Fruit fly (Drosophila melanogaster) whole organism, embryonic: ENCODE measurements around the gene dsf.

Experiments
- CG12744 ChIP-seq: fragments of 200-800 bp; sonication (Bioruptor generic); optimal IDR thresholded peaks from 2 replicates; lab custom pipeline; 2016; ENCODE audit warnings: missing biosample characterization, missing genetic modification characterization
- CG13287 ChIP-seq: fragments of 200-800 bp; sonication (Bioruptor generic); IDR thresholded peaks from 2 replicates; pipeline ENCODE4 v1.3.6; 2022; ENCODE audit warnings: missing biosample characterization, missing genetic modification characterization; ENCODE audit not compliant: partially characterized antibody
- CG14050 ChIP-seq: fragments of 200-800 bp; sonication (Bioruptor generic); IDR thresholded peaks from 3 replicates; pipeline ENCODE4 v1.3.6; 2022; ENCODE audit warnings: missing biosample characterization, missing genetic modification characterization
- CG1647 ChIP-seq: fragments of 200-800 bp; sonication (Bioruptor generic); optimal IDR thresholded peaks from 3 replicates; lab custom pipeline; 2016; ENCODE audit warnings: missing biosample characterization, missing genetic modification characterization
- CG17829 ChIP-seq: fragments of 200-800 bp; optimal IDR thresholded peaks from 2 replicates; lab custom pipeline; 2019; ENCODE audit warnings: missing biosample characterization, mild to moderate bottlenecking, missing genetic modification characterization, moderate library complexity
- CG18476 ChIP-seq: fragments of 200-800 bp; sonication (Bioruptor generic); optimal IDR thresholded peaks from 2 replicates; lab custom pipeline; 2016; ENCODE audit warnings: missing biosample characterization, mild to moderate bottlenecking, missing genetic modification characterization
- CG18599 ChIP-seq: fragments of 200-800 bp; sonication (Bioruptor generic); optimal IDR thresholded peaks from 3 replicates; lab custom pipeline; 2017; ENCODE audit warnings: missing biosample characterization, missing genetic modification characterization, mild to moderate bottlenecking, moderate library complexity, missing genetic modification reagents
- CG2116 ChIP-seq: fragments of 200-800 bp; sonication (Bioruptor generic); optimal IDR thresholded peaks from 3 replicates; lab custom pipeline; 2018; ENCODE audit warnings: missing biosample characterization, mild to moderate bottlenecking, missing genetic modification characterization
- CG2889 ChIP-seq: fragments of 200-800 bp; sonication (Bioruptor generic); IDR thresholded peaks from 3 replicates; pipeline ENCODE4 v1.3.6; 2022; ENCODE audit warnings: missing biosample characterization, missing genetic modification characterization
- CG31365 ChIP-seq: fragments of 200-800 bp; sonication (Bioruptor generic); optimal IDR thresholded peaks from 2 replicates; lab custom pipeline; 2018; ENCODE audit warnings: missing biosample characterization, mild to moderate bottlenecking, missing genetic modification characterization
- CG3726 ChIP-seq: fragments of 200-800 bp; sonication (Bioruptor generic); IDR thresholded peaks from 3 replicates; pipeline ENCODE4, ENCODE4 v1.3.6; 2022; ENCODE audit warnings: missing biosample characterization, missing genetic modification characterization
- CG3995 ChIP-seq: fragments of 200-800 bp; sonication (Bioruptor generic); optimal IDR thresholded peaks from 3 replicates; lab custom pipeline; 2016; ENCODE audit warnings: missing biosample characterization, missing genetic modification characterization
- CG4328 ChIP-seq: fragments of 200-800 bp; sonication (Bioruptor generic); optimal IDR thresholded peaks from 3 replicates; lab custom pipeline; 2017; ENCODE audit warnings: missing biosample characterization, missing genetic modification reagents, missing genetic modification characterization
- CG4360 ChIP-seq: fragments of 200-800 bp; sonication (Bioruptor generic); IDR thresholded peaks from 2 replicates; pipeline ENCODE4 v1.3.6; 2022; ENCODE audit warnings: missing biosample characterization, missing genetic modification characterization
- CG4820 ChIP-seq: fragments of 200-800 bp; sonication (Bioruptor generic); optimal IDR thresholded peaks from 3 replicates; lab custom pipeline; 2016; ENCODE audit warnings: missing biosample characterization, missing genetic modification characterization
- CG7786 ChIP-seq: fragments of 200-800 bp; sonication (Bioruptor generic); optimal IDR thresholded peaks from 2 replicates; lab custom pipeline; 2016; ENCODE audit warnings: missing biosample characterization, missing genetic modification characterization
- CrebB ChIP-seq: fragments of 200-800 bp; sonication (Bioruptor generic); optimal IDR thresholded peaks from 3 replicates; lab custom pipeline; 2018; ENCODE audit warnings: missing biosample characterization, mild to moderate bottlenecking, missing genetic modification characterization
- Gug ChIP-seq: fragments of 200-800 bp; sonication (Bioruptor generic); IDR thresholded peaks from 4 replicates; pipeline ENCODE4 v1.3.6; 2022; ENCODE audit warnings: missing biosample characterization, missing genetic modification characterization
- HLHmδ ChIP-seq: fragments of 200-800 bp; sonication (Bioruptor generic); optimal IDR thresholded peaks from 2 replicates; lab custom pipeline; 2018; ENCODE audit warnings: missing biosample characterization, mild to moderate bottlenecking, missing genetic modification characterization, moderate library complexity
- NK7.1 ChIP-seq: fragments of 200-800 bp; sonication (Bioruptor generic); optimal IDR thresholded peaks from 3 replicates; lab custom pipeline; 2016; ENCODE audit warnings: missing biosample characterization, missing genetic modification characterization
- Ptx1 ChIP-seq: fragments of 200-800 bp; sonication (Bioruptor generic); IDR thresholded peaks from 2 replicates; pipeline ENCODE4 v1.3.6; 2022; ENCODE audit warnings: missing biosample characterization, missing genetic modification characterization
- Six4 ChIP-seq: fragments of 200-800 bp; sonication (Bioruptor generic); optimal IDR thresholded peaks from 2 replicates; lab custom pipeline; 2016; ENCODE audit warnings: missing biosample characterization, missing genetic modification characterization
- Sry-β ChIP-seq: fragments of 200-800 bp; sonication (Bioruptor generic); optimal IDR thresholded peaks from 2 replicates; lab custom pipeline; 2018; ENCODE audit warnings: missing biosample characterization, mild to moderate bottlenecking, missing genetic modification characterization, moderate library complexity
- Sry-δ ChIP-seq: fragments of 200-800 bp; sonication (Bioruptor generic); optimal IDR thresholded peaks from 2 replicates; lab custom pipeline; 2016; ENCODE audit warnings: missing biosample characterization, missing genetic modification characterization
- Stat92E ChIP-seq, 3 experiments: fragments of >200 bp in 2 of 3; fragments of 200-800 bp in 1 of 3; sonication (Bioruptor generic) in 1 of 3; optimal IDR thresholded peaks; 2 replicates each; lab custom pipeline; 2017 to 2019; ENCODE audit warnings: missing biosample characterization in 3 of 3, missing genetic modification characterization in 3 of 3, mild to moderate bottlenecking in 1 of 3, moderate library complexity in 1 of 3
- Trl ChIP-seq, 3 experiments: fragments of >200 bp in 2 of 3; fragments of 200-800 bp in 1 of 3; sonication (Bioruptor generic) in 1 of 3; optimal IDR thresholded peaks; 2 replicates in 1 of 3; 3 replicates in 2 of 3; lab custom pipeline; 2016 to 2017; ENCODE audit warnings: missing biosample characterization in 1 of 3, missing genetic modification characterization in 1 of 3
- amos ChIP-seq: fragments of 200-800 bp; sonication (Bioruptor generic); IDR thresholded peaks from 2 replicates; pipeline ENCODE4 v1.3.6; 2022; ENCODE audit warnings: missing biosample characterization, missing genetic modification characterization; ENCODE audit not compliant: partially characterized antibody
- bigmax ChIP-seq: fragments of 200-800 bp; sonication (Bioruptor generic); optimal IDR thresholded peaks from 2 replicates; lab custom pipeline; 2018; ENCODE audit warnings: missing biosample characterization, mild to moderate bottlenecking, missing genetic modification characterization
- cato ChIP-seq: fragments of 200-800 bp; sonication (Bioruptor generic); optimal IDR thresholded peaks from 2 replicates; lab custom pipeline; 2016; ENCODE audit warnings: missing biosample characterization, missing genetic modification characterization, borderline replicate concordance
- caup ChIP-seq: fragments of 200-800 bp; sonication (Bioruptor generic); optimal IDR thresholded peaks from 3 replicates; lab custom pipeline; 2017; ENCODE audit warnings: missing biosample characterization, mild to moderate bottlenecking, missing genetic modification characterization, moderate library complexity; ENCODE audit not compliant: severe bottlenecking
- chm ChIP-seq: fragments of 200-800 bp; sonication (Bioruptor generic); IDR thresholded peaks from 2 replicates; pipeline ENCODE4 v1.3.6; 2022; ENCODE audit warnings: missing biosample characterization, missing genetic modification characterization
- chn ChIP-seq: fragments of 200-800 bp; sonication (Bioruptor generic); optimal IDR thresholded peaks from 2 replicates; lab custom pipeline; 2016; ENCODE audit warnings: missing biosample characterization, missing genetic modification characterization
- dmrt11E ChIP-seq: fragments of 200-800 bp; sonication (Bioruptor generic); optimal IDR thresholded peaks from 3 replicates; lab custom pipeline; 2018; ENCODE audit warnings: missing biosample characterization, mild to moderate bottlenecking, missing genetic modification characterization, moderate library complexity
- fd96Cb ChIP-seq: fragments of 200-800 bp; sonication (Bioruptor generic); optimal IDR thresholded peaks from 2 replicates; lab custom pipeline; 2018; ENCODE audit warnings: missing biosample characterization, mild to moderate bottlenecking, missing genetic modification characterization, moderate library complexity
- gem ChIP-seq: fragments of 200-800 bp; sonication (Bioruptor generic); optimal IDR thresholded peaks from 2 replicates; lab custom pipeline; 2019; ENCODE audit warnings: missing biosample characterization, mild to moderate bottlenecking, missing genetic modification characterization, moderate library complexity
- grau ChIP-seq: fragments of 200-800 bp; optimal IDR thresholded peaks from 3 replicates; lab custom pipeline; 2019; ENCODE audit warnings: missing biosample characterization, mild to moderate bottlenecking, missing genetic modification characterization, moderate library complexity
- ham ChIP-seq: fragments of 200-800 bp; sonication (Bioruptor generic); IDR thresholded peaks from 2 replicates; pipeline ENCODE4 v1.3.6; 2022; ENCODE audit warnings: missing biosample characterization, missing genetic modification characterization
- jumu ChIP-seq: fragments of 200-800 bp; sonication (Bioruptor generic); optimal IDR thresholded peaks from 3 replicates; lab custom pipeline; 2016; ENCODE audit warnings: missing biosample characterization, missing genetic modification characterization
- nerfin-1 ChIP-seq: fragments of 200-800 bp; sonication (Bioruptor generic); optimal IDR thresholded peaks from 3 replicates; lab custom pipeline; 2019; ENCODE audit warnings: missing biosample characterization, mild to moderate bottlenecking, missing genetic modification characterization, moderate library complexity
- pita ChIP-seq: fragments of 200-800 bp; sonication (Bioruptor generic); optimal IDR thresholded peaks from 2 replicates; lab custom pipeline; 2017; ENCODE audit warnings: missing biosample characterization, mild to moderate bottlenecking, missing genetic modification characterization
- schlank ChIP-seq: fragments of 200-800 bp; sonication (Bioruptor generic); optimal IDR thresholded peaks from 2 replicates; lab custom pipeline; 2018; ENCODE audit warnings: missing biosample characterization, mild to moderate bottlenecking, missing genetic modification characterization
- sim ChIP-seq: fragments of 200-800 bp; sonication (Bioruptor generic); IDR thresholded peaks from 2 replicates; pipeline ENCODE4 v1.3.6; 2022; ENCODE audit warnings: missing biosample characterization, missing genetic modification characterization
- tin ChIP-seq: fragments of 200-800 bp; sonication (Bioruptor generic); optimal IDR thresholded peaks from 3 replicates; lab custom pipeline; 2016; ENCODE audit warnings: missing biosample characterization, missing genetic modification characterization
- unpg ChIP-seq: fragments of 200-800 bp; sonication (Bioruptor generic); optimal IDR thresholded peaks from 3 replicates; lab custom pipeline; 2018; ENCODE audit warnings: missing biosample characterization, mild to moderate bottlenecking, missing genetic modification characterization, moderate library complexity
- wdn ChIP-seq: fragments of 200-800 bp; sonication (Bioruptor generic); IDR thresholded peaks from 2 replicates; pipeline ENCODE4 v1.3.6; 2022; ENCODE audit warnings: missing biosample characterization, missing genetic modification characterization
- wek ChIP-seq: fragments of 200-800 bp; sonication (Bioruptor generic); optimal IDR thresholded peaks from 3 replicates; lab custom pipeline; 2018; ENCODE audit warnings: missing biosample characterization, mild to moderate bottlenecking, missing genetic modification characterization, moderate library complexity

Gene dsf

DNA sequence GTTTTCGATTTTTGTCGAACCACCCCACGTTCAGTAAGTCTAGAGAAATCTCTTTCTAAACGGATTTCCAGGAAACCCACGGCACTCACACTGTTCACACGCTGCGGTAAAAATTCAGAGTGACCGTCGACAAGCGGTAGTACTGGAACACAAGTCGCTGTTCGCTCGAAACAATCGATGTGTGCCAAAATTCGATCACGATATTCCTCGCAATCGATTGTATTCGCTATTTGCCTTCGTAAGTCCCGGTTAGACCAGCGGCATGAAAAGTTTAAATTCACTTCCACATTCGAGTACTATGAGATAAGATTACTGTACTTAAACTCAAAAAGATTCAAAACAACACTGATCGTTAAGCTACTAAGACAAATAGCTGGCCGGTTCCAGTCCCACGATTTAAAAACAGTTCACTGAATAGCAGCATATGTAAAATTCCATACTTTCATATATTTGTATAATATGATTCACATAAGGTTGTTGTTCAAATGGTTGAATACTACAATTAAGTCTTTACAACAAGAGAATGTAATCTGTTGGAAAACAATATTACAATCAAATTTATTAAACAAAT lies 55.2 kb downstream of the dsf start, which contains the start of gene chic (continued):
- TF ChIP-seq CrebB (tag; lab: Kevin White, UChicago) = peak; percentile 52
- TF ChIP-seq CG17829 = peak; percentile 21
- peak; percentile 90 for TF ChIP-seq CG3995 (GFP tag; lab: Kevin White, UChicago)
- TF ChIP-seq CG14050 (GFP tag; lab: Robert Waterston, UW) = no peak
- peak; percentile 16 for TF ChIP-seq CG18599 (GFP tag; lab: Kevin White, UChicago)
- no peak for TF ChIP-seq bigmax (GFP tag; lab: Kevin White, UChicago)
- no peak for TF ChIP-seq Trl (optimal IDR thresholded peaks at IDR 0.05; lab: Kevin White, UChicago)
- peak; percentile 31 for TF ChIP-seq Trl (GFP tag; optimal IDR thresholded peaks at IDR 0.05; lab: Kevin White, UChicago)
- TF ChIP-seq CG18476 (GFP tag; lab: Kevin White, UChicago) = peak; percentile 11
- no peak for TF ChIP-seq grau (tag; lab: Kevin White, UChicago)
- TF ChIP-seq Sry-β (GFP tag; lab: Kevin White, UChicago) = no peak
- TF ChIP-seq Gug (GFP tag; lab: Robert Waterston, UW) = peak; percentile 18; the same call in 1 of the 4 replicates
- peak; percentile 67 for TF ChIP-seq HLHmδ (GFP tag; lab: Kevin White, UChicago)
- no peak for TF ChIP-seq CG31365 (tag; lab: Kevin White, UChicago)
- TF ChIP-seq CG4360 (GFP tag; lab: Robert Waterston, UW) = no peak
- TF ChIP-seq pita (GFP tag; lab: Kevin White, UChicago) = no peak
- TF ChIP-seq CG1647 = peak; percentile 38
- peak; percentile 20 for TF ChIP-seq Sry-δ
- peak; percentile 5 for TF ChIP-seq CG4820 (GFP tag; lab: Kevin White, UChicago)
- no peak for TF ChIP-seq Ptx1 (GFP tag; lab: Robert Waterston, UW)
- TF ChIP-seq CG2116 (GFP tag; lab: Kevin White, UChicago) = peak; percentile 16
- peak in 1 of 3 experiments; percentile 93 for TF ChIP-seq Stat92E (GFP tag; optimal IDR thresholded peaks at IDR 0.05; lab: Kevin White, UChicago)
- no peak for TF ChIP-seq nerfin-1 (tag; lab: Kevin White, UChicago)
- no peak for TF ChIP-seq CG3726 (GFP tag; lab: Robert Waterston, UW)
- peak; percentile 34 for TF ChIP-seq CG7786 (GFP tag; lab: Kevin White, UChicago)

DNA sequence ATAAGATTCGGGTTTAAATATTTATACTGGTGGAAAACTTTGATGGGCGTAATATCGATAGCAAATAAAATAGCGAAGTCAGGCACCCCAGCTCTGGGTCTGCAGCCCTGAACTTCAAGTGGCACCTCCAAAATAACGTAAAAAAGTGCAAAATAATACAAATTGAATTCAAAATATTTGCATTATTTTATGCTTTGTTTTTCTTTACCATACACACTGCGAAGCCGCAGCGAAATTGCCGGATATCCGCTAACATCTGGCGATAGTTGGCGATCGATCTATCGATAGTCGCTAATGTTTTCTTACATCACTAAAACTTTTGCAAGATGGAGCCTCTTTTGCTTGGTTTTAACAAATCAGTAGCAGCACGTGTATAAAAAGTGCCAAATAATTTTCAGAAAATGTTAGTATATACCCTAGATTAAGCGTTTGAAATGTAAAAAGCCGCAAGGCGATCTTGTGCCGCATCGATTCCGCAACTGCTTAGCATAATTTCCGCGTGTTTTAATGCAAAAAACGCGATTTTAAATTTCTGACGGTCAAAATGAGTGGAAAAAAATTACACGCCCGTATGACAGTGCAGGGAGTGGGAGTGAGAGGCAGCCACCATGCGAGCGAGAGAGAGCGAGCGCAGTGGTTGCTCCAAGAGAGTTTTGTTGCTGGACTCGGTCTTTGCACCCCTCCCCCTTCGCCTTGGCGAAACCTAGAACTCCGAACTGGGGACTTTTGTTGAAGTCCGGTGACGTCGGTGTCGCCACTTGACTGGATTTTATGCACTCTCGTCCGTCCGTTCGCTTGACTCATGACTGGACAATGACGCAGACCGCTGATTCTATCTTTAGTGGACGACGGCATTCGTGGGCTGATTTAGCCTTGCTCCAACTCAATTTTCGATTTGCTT lies 55.9 kb downstream of the dsf start, which contains the start of gene eIF4A:
Gene eIF4A, plus strand, starts transcription at position 332 of the 901 bp plus-strand sequence.
- TF ChIP-seq fd96Cb (tag; lab: Kevin White, UChicago) (no peak), unpg (GFP tag; lab: Kevin White, UChicago) (peak; percentile 27), caup (GFP tag; lab: Kevin White, UChicago) (peak; percentile 67), CG1647 (no peak), amos (GFP tag; lab: Robert Waterston, UW) (no peak), Six4 (GFP tag; lab: Kevin White, UChicago) (no peak), cato (GFP tag; lab: Kevin White, UChicago) (no peak), dmrt11E (tag; lab: Kevin White, UChicago) (peak; percentile 26), CG4328 (GFP tag; lab: Kevin White, UChicago) (no peak), wek (GFP tag; lab: Kevin White, UChicago) (peak; percentile 38), sim (no peak), jumu (GFP tag; lab: Kevin White, UChicago) (no peak), NK7.1 (GFP tag; lab: Kevin White, UChicago) (no peak), wdn (no peak), CrebB (tag; lab: Kevin White, UChicago) (no peak), chm (GFP tag; lab: Robert Waterston, UW) (no peak), ham (GFP tag; lab: Robert Waterston, UW) (no peak), tin (GFP tag; lab: Kevin White, UChicago) (no peak), CG12744 (GFP tag; lab: Kevin White, UChicago) (no peak), CG13287 (GFP tag; lab: Robert Waterston, UW) (no peak), schlank (peak; percentile 19), chn (GFP tag; lab: Kevin White, UChicago) (no peak), CG2889 (GFP tag; lab: Robert Waterston, UW) (no peak), gem (no peak)
